Worm (Caenorhabditis elegans) whole organism, mixed stage, embryonic: Measurements from ENCODE around the gene nhr-225.

Experiments
- blmp-1 ChIP-seq: fragments of 150-350 bp; optimal IDR thresholded peaks from 2 replicates; lab custom pipeline; 2014; ENCODE audit warnings: missing biosample characterization, missing genetic modification characterization
- ceh-83 ChIP-seq: fragments of 200-800 bp; sonication (Bioruptor generic); optimal IDR thresholded peaks from 2 replicates; lab custom pipeline; 2018; ENCODE audit warnings: mild to moderate bottlenecking, missing genetic modification characterization, missing compliant biosample characterization
- tbx-8 ChIP-seq: fragments of 200-800 bp; sonication (Bioruptor generic); optimal IDR thresholded peaks from 2 replicates; lab custom pipeline; 2018; ENCODE audit warnings: mild to moderate bottlenecking, missing genetic modification characterization, moderate library complexity, missing compliant biosample characterization
- unc-39 ChIP-seq: fragments of 150-350 bp; optimal IDR thresholded peaks from 2 replicates; lab custom pipeline; 2014; ENCODE audit warnings: missing biosample characterization, missing genetic modification characterization
- unc-62 ChIP-seq: fragments of 150-350 bp; optimal IDR thresholded peaks from 2 replicates; lab custom pipeline; 2014; ENCODE audit warnings: missing biosample characterization, missing genetic modification reagents, missing genetic modification characterization

DNA sequence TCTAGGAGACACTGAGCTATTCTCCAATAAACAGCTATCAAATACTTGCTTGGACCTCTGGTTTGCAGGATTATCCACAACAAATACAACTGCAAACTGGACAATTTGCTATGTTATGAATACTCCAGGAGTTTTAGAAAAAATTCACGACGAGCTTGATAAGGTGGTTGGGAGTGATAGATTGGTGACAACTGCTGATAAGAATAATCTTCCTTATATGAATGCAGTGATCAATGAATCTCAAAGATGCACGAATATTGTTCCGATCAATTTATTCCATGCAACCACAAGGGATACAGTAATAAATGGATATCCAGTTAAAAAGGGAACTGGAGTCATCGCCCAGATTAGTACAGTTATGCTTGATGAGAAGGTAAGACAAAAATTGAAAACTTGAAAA lies 38.5 kb downstream of the nhr-225 start:
- TF ChIP-seq blmp-1 (tag; lab: Kevin White, UChicago) (no peak), ceh-83 (GFP tag; lab: Kevin White, UChicago) (no peak), tbx-8 (GFP tag; lab: Kevin White, UChicago) (no peak), unc-62 (GFP tag; lab: Kevin White, UChicago) (no peak), unc-39 (tag; lab: Kevin White, UChicago) (no peak)
